Worm (Caenorhabditis elegans) whole organism, early embryonic: ENCODE measurements around the gene ZK930.6.

Experiments
- B0310.2 ChIP-seq: sonication (generic microtip); optimal IDR thresholded peaks from 2 replicates; lab custom pipeline; 2016; ENCODE audit warnings: mild to moderate bottlenecking, missing genetic modification characterization, missing compliant biosample characterization
- F13C5.2 ChIP-seq: sonication (generic microtip); optimal IDR thresholded peaks from 2 replicates; lab custom pipeline; 2017; ENCODE audit warnings: mild to moderate bottlenecking, missing genetic modification characterization, inconsistent platforms, missing compliant biosample characterization
- aly-1 ChIP-seq: sonication (generic microtip); optimal IDR thresholded peaks from 2 replicates; lab custom pipeline; 2016; ENCODE audit warnings: missing genetic modification characterization, missing compliant biosample characterization
- ama-1 ChIP-seq: fragments of 150-350 bp; optimal IDR thresholded peaks from 2 replicates; lab custom pipeline; 2014
- ceh-13 ChIP-seq: fragments of 200-800 bp; sonication (Bioruptor generic); optimal IDR thresholded peaks from 2 replicates; lab custom pipeline; 2018; ENCODE audit warnings: mild to moderate bottlenecking, missing genetic modification characterization, missing compliant biosample characterization
- ceh-36 ChIP-seq: sonication (generic microtip); optimal IDR thresholded peaks from 2 replicates; lab custom pipeline; 2016; ENCODE audit warnings: missing genetic modification characterization, inconsistent platforms, missing compliant biosample characterization
- ets-7 ChIP-seq: sonication (generic microtip); optimal IDR thresholded peaks from 2 replicates; lab custom pipeline; 2016; ENCODE audit warnings: missing genotype, missing genetic modification characterization, missing compliant biosample characterization
- flt-1 ChIP-seq: fragments of 200-800 bp; sonication (Bioruptor generic); IDR thresholded peaks from 2 replicates; pipeline ENCODE4 v1.3.6; 2022; ENCODE audit warnings: missing genetic modification characterization, missing compliant biosample characterization
- hmbx-1 ChIP-seq: sonication (generic microtip); optimal IDR thresholded peaks from 2 replicates; lab custom pipeline; 2016; ENCODE audit warnings: mild to moderate bottlenecking, missing genetic modification characterization, missing compliant biosample characterization
- hmg-4 ChIP-seq: fragments of 200-800 bp; sonication (Bioruptor generic); optimal IDR thresholded peaks from 2 replicates; lab custom pipeline; 2018; ENCODE audit warnings: mild to moderate bottlenecking, missing genetic modification characterization, missing compliant biosample characterization
- hnd-1 ChIP-seq: sonication (generic microtip); optimal IDR thresholded peaks from 2 replicates; lab custom pipeline; 2016; ENCODE audit warnings: missing genetic modification characterization, missing compliant biosample characterization
- pes-1 ChIP-seq: fragments of 200-800 bp; sonication (Bioruptor generic); IDR thresholded peaks from 2 replicates; pipeline ENCODE4 v1.3.6; 2022; ENCODE audit warnings: missing genetic modification reagents, missing genetic modification characterization, missing compliant biosample characterization
- scrt-1 ChIP-seq: fragments of 200-800 bp; sonication (Bioruptor generic); IDR thresholded peaks from 2 replicates; pipeline ENCODE4 v1.3.6; 2022; ENCODE audit warnings: missing genetic modification characterization, missing compliant biosample characterization
- sea-1 ChIP-seq: fragments of 200-800 bp; sonication (Bioruptor generic); conservative IDR thresholded peaks from 2 replicates; pipeline ENCODE4 v1.3.6; 2022; ENCODE audit warnings: missing genetic modification characterization, missing compliant biosample characterization
- tbx-11 ChIP-seq: fragments of 200-800 bp; sonication (Bioruptor generic); IDR thresholded peaks from 2 replicates; pipeline ENCODE4 v1.3.6; 2022; ENCODE audit warnings: missing genetic modification characterization, missing compliant biosample characterization
- tbx-37 ChIP-seq: fragments of 200-800 bp; sonication (Bioruptor generic); conservative IDR thresholded peaks from 2 replicates; pipeline ENCODE4 v1.3.6; 2022; ENCODE audit warnings: missing genetic modification reagents, missing genetic modification characterization, missing compliant biosample characterization
- tra-4 ChIP-seq: sonication (generic microtip); optimal IDR thresholded peaks from 2 replicates; lab custom pipeline; 2017; ENCODE audit warnings: missing genetic modification characterization, missing compliant biosample characterization

ZK930.6 gene

ce11 chrII:11856361-11856760 lies 27.4 kb upstream of the ZK930.6 start, which contains the start of gene clh-1:
TSS of gene clh-1 (minus strand) at chrII:11856461.
- TF ChIP-seq scrt-1 (GFP tag; lab: Robert Waterston, UW) (no peak), hnd-1 (tag; lab: Kevin White, UChicago) (no peak), hmbx-1 (no peak), ama-1 (lab: Kevin White, UChicago) (no peak), tbx-37 (GFP tag; lab: Robert Waterston, UW) (no peak), ets-7 (tag; lab: Kevin White, UChicago) (no peak), ceh-13 (no peak), sea-1 (GFP tag; lab: Robert Waterston, UW) (no peak), hmg-4 (GFP tag; lab: Kevin White, UChicago) (no peak), F13C5.2 (tag; lab: Kevin White, UChicago) (no peak), B0310.2 (tag; lab: Kevin White, UChicago) (no peak), pes-1 (no peak), ceh-36 (tag; lab: Kevin White, UChicago) (no peak), aly-1 (tag; lab: Kevin White, UChicago) (no peak), flt-1 (GFP tag; lab: Robert Waterston, UW) (no peak), tbx-11 (GFP tag; lab: Robert Waterston, UW) (no peak), tra-4 (tag; lab: Kevin White, UChicago) (no peak)

DNA sequence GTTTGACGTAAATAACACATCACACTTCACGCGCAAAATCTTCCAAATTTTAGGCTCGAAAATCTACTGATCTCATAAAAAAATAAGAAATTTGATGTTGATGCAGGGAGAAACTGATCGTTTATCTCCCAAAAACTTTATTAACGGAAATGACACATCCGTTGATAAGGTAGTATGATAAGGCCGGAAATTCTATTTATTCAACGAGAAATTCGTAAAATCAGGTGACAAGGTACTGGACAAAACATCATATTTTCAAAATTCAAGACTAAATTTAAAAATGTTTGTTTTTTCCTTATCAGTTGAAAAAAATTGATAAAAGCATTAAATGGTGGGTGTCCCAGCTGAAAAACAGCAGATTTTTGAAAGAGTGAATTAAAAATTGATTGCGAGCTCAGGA lies 23.9 kb upstream of the ZK930.6 start:
- no peak for TF ChIP-seq sea-1 (GFP tag; lab: Robert Waterston, UW)
- TF ChIP-seq ama-1 (lab: Kevin White, UChicago), result no peak

ce11 chrII:11860623-11861079 lies 23.1 kb upstream of the ZK930.6 start, which contains the start of gene K12D12.5:
TSS of gene K12D12.5 (plus strand) at chrII:11861029.
- TF ChIP-seq tra-4 (tag; lab: Kevin White, UChicago), result no peak
- no peak for TF ChIP-seq flt-1 (GFP tag; lab: Robert Waterston, UW)
- TF ChIP-seq tbx-11 (GFP tag; lab: Robert Waterston, UW), result no peak
- TF ChIP-seq B0310.2 (tag; lab: Kevin White, UChicago), result no peak
- no peak for TF ChIP-seq sea-1 (GFP tag; lab: Robert Waterston, UW)
- TF ChIP-seq pes-1, result no peak
- TF ChIP-seq hmbx-1, result no peak
- no peak for TF ChIP-seq ama-1 (lab: Kevin White, UChicago)
- no peak for TF ChIP-seq F13C5.2 (tag; lab: Kevin White, UChicago)
- TF ChIP-seq hnd-1 (tag; lab: Kevin White, UChicago), result no peak
- no peak for TF ChIP-seq aly-1 (tag; lab: Kevin White, UChicago)
- no peak for TF ChIP-seq ceh-36 (tag; lab: Kevin White, UChicago)
- no peak for TF ChIP-seq tbx-37 (GFP tag; lab: Robert Waterston, UW)
- no peak for TF ChIP-seq scrt-1 (GFP tag; lab: Robert Waterston, UW)
- TF ChIP-seq hmg-4 (GFP tag; lab: Kevin White, UChicago), result no peak
- TF ChIP-seq ets-7 (tag; lab: Kevin White, UChicago), result no peak
- TF ChIP-seq ceh-13, result no peak

DNA sequence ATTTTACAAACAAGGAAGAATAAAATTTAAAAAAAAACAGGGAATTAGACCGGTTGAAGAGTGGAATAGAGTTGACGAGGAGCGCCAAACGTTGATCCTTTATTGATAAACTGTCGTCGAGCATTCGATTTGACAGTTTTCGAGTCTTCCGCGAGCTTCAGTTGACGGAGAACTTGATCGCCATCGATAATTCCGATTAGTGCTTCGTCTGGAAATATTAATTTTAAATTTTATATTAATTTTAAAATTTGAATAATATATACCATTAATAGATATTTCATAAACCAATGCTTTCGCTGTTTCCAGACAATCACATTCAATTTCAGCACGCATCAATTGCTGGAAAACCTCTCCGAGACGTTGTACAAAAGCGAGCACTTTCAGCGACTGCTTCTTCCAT lies 18.1 kb upstream of the ZK930.6 start, which contains the start of gene K12D12.4:
Gene K12D12.4, minus strand, starts transcription at position 101 of the 400 bp plus-strand sequence.
- TF ChIP-seq aly-1 (tag; lab: Kevin White, UChicago) (no peak), F13C5.2 (tag; lab: Kevin White, UChicago) (no peak), ceh-36 (tag; lab: Kevin White, UChicago) (no peak), hnd-1 (tag; lab: Kevin White, UChicago) (no peak), tbx-37 (GFP tag; lab: Robert Waterston, UW) (no peak), pes-1 (no peak), tbx-11 (GFP tag; lab: Robert Waterston, UW) (no peak), ama-1 (lab: Kevin White, UChicago) (no peak), tra-4 (tag; lab: Kevin White, UChicago) (no peak), flt-1 (GFP tag; lab: Robert Waterston, UW) (no peak), sea-1 (GFP tag; lab: Robert Waterston, UW) (no peak), ceh-13 (no peak), scrt-1 (GFP tag; lab: Robert Waterston, UW) (no peak), ets-7 (tag; lab: Kevin White, UChicago) (no peak), hmbx-1 (no peak), B0310.2 (tag; lab: Kevin White, UChicago) (no peak), hmg-4 (GFP tag; lab: Kevin White, UChicago) (no peak)

ce11 chrII:11868234-11868633 lies 15.5 kb upstream of the ZK930.6 start, which contains the start of gene col-84:
TSS of gene col-84 (plus strand) at chrII:11868534.
- TF ChIP-seq B0310.2 (tag; lab: Kevin White, UChicago), result no peak
- TF ChIP-seq aly-1 (tag; lab: Kevin White, UChicago), result no peak
- no peak for TF ChIP-seq scrt-1 (GFP tag; lab: Robert Waterston, UW)
- TF ChIP-seq ama-1 (lab: Kevin White, UChicago), result no peak
- TF ChIP-seq pes-1, result no peak
- no peak for TF ChIP-seq flt-1 (GFP tag; lab: Robert Waterston, UW)
- TF ChIP-seq hnd-1 (tag; lab: Kevin White, UChicago), result no peak
- no peak for TF ChIP-seq sea-1 (GFP tag; lab: Robert Waterston, UW)
- no peak for TF ChIP-seq hmbx-1
- TF ChIP-seq hmg-4 (GFP tag; lab: Kevin White, UChicago), result no peak
- TF ChIP-seq ceh-13, result no peak

DNA sequence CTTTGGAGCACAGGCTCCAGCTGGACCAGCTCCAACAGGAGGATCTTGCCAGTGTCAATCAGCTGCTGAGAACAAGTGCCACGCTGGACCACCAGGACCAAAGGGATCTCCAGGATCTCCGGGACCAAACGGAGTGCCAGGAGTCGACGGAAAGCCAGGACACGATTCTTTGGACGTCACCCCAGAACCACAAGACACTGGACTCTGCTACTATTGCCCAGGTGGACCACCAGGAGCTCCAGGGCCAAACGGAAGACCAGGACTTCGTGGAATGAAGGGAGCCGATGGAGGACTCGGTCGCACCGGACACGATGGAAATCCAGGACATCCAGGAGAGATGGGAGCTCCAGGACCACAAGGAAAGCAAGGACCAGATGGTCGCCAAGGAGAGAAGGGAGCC lies 14.9 kb upstream of the ZK930.6 start:
- TF ChIP-seq F13C5.2 (tag; lab: Kevin White, UChicago), result no peak

- peak; percentile 35 for TF ChIP-seq hmg-4 (GFP tag; lab: Kevin White, UChicago)
- TF ChIP-seq hmbx-1, result no peak
- TF ChIP-seq tbx-11 (GFP tag; lab: Robert Waterston, UW), result no peak
- TF ChIP-seq B0310.2 (tag; lab: Kevin White, UChicago), result no peak
- no peak for TF ChIP-seq scrt-1 (GFP tag; lab: Robert Waterston, UW)
- TF ChIP-seq F13C5.2 (tag; lab: Kevin White, UChicago), result peak; percentile 73
Measured at ce11 chrII:11874674-11875198, 9.0 kb upstream of the ZK930.6 start, which contains the start of the genes npp-3 and top-2. TSS of gene npp-3 (minus strand) at chrII:11874788. TSS of gene top-2 (plus strand) at chrII:11875148.
